Fruit fly (Drosophila melanogaster): ENCODE results near the gene CG5921.

The CG5921 gene

DNA sequence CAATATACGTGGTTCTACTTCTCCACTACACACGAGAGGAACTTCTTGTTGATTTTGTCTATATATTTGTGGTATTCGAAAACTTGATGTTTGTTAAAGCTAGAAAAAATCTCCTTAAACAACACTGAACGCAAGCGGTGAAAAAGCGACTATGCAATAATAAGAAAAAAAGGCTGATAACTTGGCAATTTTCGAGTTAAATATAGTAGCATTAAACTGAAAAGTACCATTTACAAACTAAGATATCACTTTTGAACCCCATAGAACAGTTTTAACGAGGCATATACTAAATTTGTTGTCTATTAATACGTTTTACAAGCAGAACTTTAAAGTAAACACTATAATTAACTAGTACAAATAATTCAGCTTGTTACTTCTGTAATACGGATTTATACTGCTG lies 27.1 kb downstream of the CG5921 start, which contains the start of gene CG4666:
Gene CG4666, minus strand, starts transcription at position 101 of the 400 bp plus-strand sequence.
- TF ChIP-seq CG11617 (GFP tag; optimal IDR thresholded peaks at IDR 0.05) (no peak), Clk (GFP tag; optimal IDR thresholded peaks at IDR 0.05) (no peak), Mnt (GFP tag; optimal IDR thresholded peaks at IDR 0.05) (no peak), pad (GFP tag; optimal IDR thresholded peaks at IDR 0.05) (no peak), kay (GFP tag; ENCODE audit: borderline replicate concordance) (no peak), bab1 (GFP tag; optimal IDR thresholded peaks at IDR 0.05) (no peak), CG7045 (GFP tag; optimal IDR thresholded peaks at IDR 0.05) (no peak), Hr96 (GFP tag; optimal IDR thresholded peaks at IDR 0.05) (no peak), cic (GFP tag; optimal IDR thresholded peaks at IDR 0.05) (no peak), CG33017 (tag; optimal IDR thresholded peaks at IDR 0.05) (no peak), cnc (optimal IDR thresholded peaks at IDR 0.05) (no peak), CG5204 (GFP tag; optimal IDR thresholded peaks at IDR 0.05) (no peak)

- TF ChIP-seq toe (GFP tag; optimal IDR thresholded peaks at IDR 0.05) = no peak
- TF ChIP-seq CG12768 (GFP tag; optimal IDR thresholded peaks at IDR 0.05) = no peak
Observed at dm6 chrX:6081296-6081695, 30.7 kb downstream of the CG5921 start, which contains the start of gene CG4660. TSS of gene CG4660 (minus strand) at chrX:6081372.

- TF ChIP-seq Mnt (GFP tag; optimal IDR thresholded peaks at IDR 0.05) (peak; percentile 44), kay (GFP tag; ENCODE audit: borderline replicate concordance) (no peak), bab1 (GFP tag; optimal IDR thresholded peaks at IDR 0.05) (peak; percentile 14), CG12768 (GFP tag; optimal IDR thresholded peaks at IDR 0.05) (peak; percentile 3)
Observed at dm6 chrX:6089679-6090460, 39.2 kb downstream of the CG5921 start, which contains the start of gene raptor. TSS of gene raptor (minus strand) at chrX:6090201.

DNA sequence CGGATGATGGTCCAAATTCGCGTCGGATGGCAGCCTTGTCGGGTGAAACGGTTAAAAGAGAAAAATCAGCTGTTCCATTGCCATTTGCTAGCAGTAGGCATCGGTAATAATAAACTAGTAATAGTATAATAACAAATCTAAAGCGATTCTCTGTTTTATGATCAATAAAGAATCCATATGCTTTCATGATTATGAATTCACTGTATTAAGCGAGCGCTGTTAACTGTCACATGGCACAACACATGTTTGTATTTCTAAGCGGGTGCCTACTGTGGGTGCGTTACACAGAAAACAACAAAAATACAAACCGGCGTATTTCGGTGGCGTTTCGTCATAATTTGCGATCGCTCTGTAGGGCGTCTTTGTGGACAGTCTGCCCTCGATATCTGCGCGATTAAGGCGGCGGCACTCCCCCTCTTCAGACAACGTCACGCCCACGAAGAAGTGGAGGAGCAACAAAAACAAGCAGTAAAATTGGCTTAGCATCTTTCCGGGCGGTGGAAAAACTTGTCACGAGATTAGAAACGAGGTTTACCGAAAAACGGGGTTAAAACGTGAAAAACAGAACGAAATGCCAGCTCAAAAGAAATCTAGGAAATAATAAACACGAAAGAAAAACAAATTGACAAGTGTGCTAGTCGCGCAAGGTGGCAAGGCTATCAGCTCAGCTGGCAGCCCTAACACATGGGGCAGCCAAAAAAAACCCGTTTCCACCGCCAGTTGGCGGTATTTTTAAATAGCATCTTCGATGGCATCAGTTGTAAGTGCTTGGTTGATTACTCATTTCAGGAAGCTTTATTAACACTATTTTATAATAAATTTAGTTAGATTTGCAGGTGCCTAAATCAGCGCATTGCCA lies 40.4 kb downstream of the CG5921 start, which contains the start of the genes Nep1 and Mipp2:
Gene Nep1, plus strand, starts transcription at position 397 of the 859 bp plus-strand sequence.
Gene Mipp2, minus strand, starts transcription at position 663 of the 859 bp plus-strand sequence.
- TF ChIP-seq CG5204 (GFP tag; optimal IDR thresholded peaks at IDR 0.05) (no peak), CG7045 (GFP tag; optimal IDR thresholded peaks at IDR 0.05) (no peak), Clk (GFP tag; optimal IDR thresholded peaks at IDR 0.05) (no peak), Crg-1 (GFP tag; optimal IDR thresholded peaks at IDR 0.05) (no peak), toe (GFP tag; optimal IDR thresholded peaks at IDR 0.05) (no peak), kay (GFP tag; ENCODE audit: borderline replicate concordance) (no peak), ovo (GFP tag; optimal IDR thresholded peaks at IDR 0.05) (peak; percentile 16), CG33017 (tag; optimal IDR thresholded peaks at IDR 0.05) (no peak), CG7101 (tag; optimal IDR thresholded peaks at IDR 0.05) (peak; percentile 46), CG14711 (tag; optimal IDR thresholded peaks at IDR 0.05) (peak; percentile 18), Mnt (GFP tag; optimal IDR thresholded peaks at IDR 0.05) (peak; percentile 36), Hr96 (GFP tag; optimal IDR thresholded peaks at IDR 0.05) (peak; percentile 64), CG11617 (GFP tag; optimal IDR thresholded peaks at IDR 0.05) (peak; percentile 30), CG1620 (GFP tag; optimal IDR thresholded peaks at IDR 0.05) (no peak), bab1 (GFP tag; optimal IDR thresholded peaks at IDR 0.05) (peak; percentile 80)

DNA sequence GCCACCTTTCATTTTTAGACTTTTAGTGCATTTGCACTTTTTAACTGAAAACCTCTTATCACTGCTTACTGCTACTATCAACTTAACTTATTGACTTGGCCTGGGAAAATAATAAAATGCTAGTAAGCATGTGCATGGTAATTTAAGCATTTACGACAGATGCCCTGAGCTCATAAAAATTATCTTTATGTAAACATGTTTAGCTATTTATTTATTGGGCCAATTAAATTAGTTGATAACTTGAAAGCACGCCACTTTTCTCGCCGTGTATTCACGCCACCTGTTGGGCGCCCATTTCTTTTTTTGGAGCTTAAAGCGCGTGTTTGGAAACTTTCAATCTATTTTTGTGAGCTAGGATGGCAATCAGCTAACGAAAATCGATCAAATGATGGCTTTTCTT lies 41.6 kb downstream of the CG5921 start:
- TF ChIP-seq toe (GFP tag; optimal IDR thresholded peaks at IDR 0.05) (peak; percentile 8), Clk (GFP tag; optimal IDR thresholded peaks at IDR 0.05) (no peak), CG7101 (tag; optimal IDR thresholded peaks at IDR 0.05) (peak; percentile 1), tj (GFP tag; optimal IDR thresholded peaks at IDR 0.05) (no peak), pad (GFP tag; optimal IDR thresholded peaks at IDR 0.05) (no peak), cic (GFP tag; optimal IDR thresholded peaks at IDR 0.05) (peak; percentile 20), CG14711 (tag; optimal IDR thresholded peaks at IDR 0.05) (peak; percentile 26)

DNA sequence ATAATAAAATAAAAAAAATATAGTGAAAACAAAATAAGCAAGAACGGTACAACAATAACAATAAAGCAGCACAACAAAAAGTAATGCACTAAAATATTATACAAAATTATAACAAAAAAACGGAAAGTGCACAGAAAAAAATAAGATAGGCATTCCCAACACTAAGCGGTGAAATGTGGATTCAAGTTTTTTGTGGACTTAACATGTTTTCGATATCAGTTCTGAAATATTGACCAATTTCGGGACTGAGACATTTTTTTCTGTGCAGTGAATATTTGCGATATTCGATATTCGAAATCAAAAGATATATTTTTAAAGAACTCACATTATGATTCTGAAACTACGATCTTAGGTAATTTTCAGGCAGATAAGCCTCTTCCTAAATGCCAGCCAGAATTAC lies 43.5 kb downstream of the CG5921 start:
- TF ChIP-seq CG11617 (GFP tag; optimal IDR thresholded peaks at IDR 0.05) (no peak), tj (GFP tag; optimal IDR thresholded peaks at IDR 0.05) (no peak), kay (GFP tag; ENCODE audit: borderline replicate concordance) (no peak), ovo (GFP tag; optimal IDR thresholded peaks at IDR 0.05) (no peak), cnc (optimal IDR thresholded peaks at IDR 0.05) (no peak), pad (GFP tag; optimal IDR thresholded peaks at IDR 0.05) (no peak), CG14711 (tag; optimal IDR thresholded peaks at IDR 0.05) (no peak)

DNA sequence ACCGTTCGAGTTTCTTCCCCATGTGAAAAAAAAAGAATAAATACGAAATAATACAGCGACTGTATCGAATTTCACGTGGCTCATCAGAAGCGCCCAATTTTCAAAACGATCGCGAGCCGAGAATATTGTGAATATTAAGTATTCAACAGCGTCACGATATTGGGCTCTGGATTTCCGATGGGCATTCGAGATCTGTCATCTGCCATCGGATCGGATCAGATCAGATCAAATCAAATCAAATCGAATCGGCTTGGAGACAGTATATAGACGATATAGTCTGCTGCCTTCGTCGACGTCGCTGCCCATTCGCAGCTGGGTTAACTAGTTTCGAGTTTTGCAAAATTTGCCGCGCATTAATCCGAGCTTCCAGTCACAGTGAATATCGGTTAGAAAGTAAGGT lies 44.0 kb downstream of the CG5921 start:
- TF ChIP-seq tj (GFP tag; optimal IDR thresholded peaks at IDR 0.05) (peak; percentile 16), Crg-1 (GFP tag; optimal IDR thresholded peaks at IDR 0.05) (no peak)

Measured in whole organism, adult.